Fruit fly (Drosophila melanogaster) whole organism, embryonic: Measurements from ENCODE around the gene CG13097.

Experiments used
- C15 ChIP-seq: fragments of 200-800 bp; sonication (Bioruptor generic); IDR thresholded peaks from 3 replicates; pipeline ENCODE4 v1.3.6; 2022; ENCODE audit warnings: missing biosample characterization, missing genetic modification characterization
- CG1024 ChIP-seq: fragments of 200-800 bp; sonication (Bioruptor generic); IDR thresholded peaks from 2 replicates; pipeline ENCODE4 v1.3.6; 2022; ENCODE audit warnings: missing biosample characterization, missing genetic modification characterization
- CG10979 ChIP-seq: fragments of 200-800 bp; sonication (Bioruptor generic); optimal IDR thresholded peaks from 2 replicates; lab custom pipeline; 2018; ENCODE audit warnings: missing biosample characterization, mild to moderate bottlenecking, missing genetic modification characterization, moderate library complexity
- CG12236 ChIP-seq: fragments of 200-800 bp; sonication (Bioruptor generic); optimal IDR thresholded peaks from 2 replicates; lab custom pipeline; 2016; ENCODE audit warnings: missing biosample characterization, missing genetic modification characterization
- CG12744 ChIP-seq: fragments of 200-800 bp; sonication (Bioruptor generic); optimal IDR thresholded peaks from 2 replicates; lab custom pipeline; 2016; ENCODE audit warnings: missing biosample characterization, missing genetic modification characterization
- CG15073 ChIP-seq: fragments of 200-800 bp; sonication (Bioruptor generic); optimal IDR thresholded peaks from 2 replicates; lab custom pipeline; 2016; ENCODE audit warnings: missing biosample characterization, missing genetic modification characterization
- CG15269 ChIP-seq: fragments of 200-800 bp; sonication (Bioruptor generic); optimal IDR thresholded peaks from 2 replicates; lab custom pipeline; 2018; ENCODE audit warnings: missing biosample characterization, mild to moderate bottlenecking, missing genetic modification characterization, moderate library complexity
- CG15601 ChIP-seq: fragments of 200-800 bp; sonication (Bioruptor generic); optimal IDR thresholded peaks from 3 replicates; lab custom pipeline; 2019; ENCODE audit warnings: missing biosample characterization, mild to moderate bottlenecking, missing genetic modification characterization, moderate library complexity
- CG17359 ChIP-seq: fragments of 200-800 bp; sonication (Bioruptor generic); optimal IDR thresholded peaks from 3 replicates; lab custom pipeline; 2018; ENCODE audit warnings: missing biosample characterization, mild to moderate bottlenecking, missing genetic modification characterization, moderate library complexity
- CG17361 ChIP-seq: fragments of 200-800 bp; sonication (Bioruptor generic); IDR thresholded peaks from 3 replicates; pipeline ENCODE4 v1.3.6; 2022; ENCODE audit warnings: missing biosample characterization, missing genetic modification characterization
- CG17912 ChIP-seq: fragments of 200-800 bp; sonication (Bioruptor generic); optimal IDR thresholded peaks from 2 replicates; lab custom pipeline; 2018; ENCODE audit warnings: missing biosample characterization, mild to moderate bottlenecking, missing genetic modification characterization
- CG2116 ChIP-seq: fragments of 200-800 bp; sonication (Bioruptor generic); optimal IDR thresholded peaks from 3 replicates; lab custom pipeline; 2018; ENCODE audit warnings: missing biosample characterization, mild to moderate bottlenecking, missing genetic modification characterization
- CG3065 ChIP-seq: fragments of 200-800 bp; sonication (Bioruptor generic); optimal IDR thresholded peaks from 2 replicates; lab custom pipeline; 2016; ENCODE audit warnings: missing biosample characterization, missing genetic modification characterization
- CG31441 ChIP-seq: fragments of 200-800 bp; sonication (Bioruptor generic); IDR thresholded peaks from 2 replicates; pipeline ENCODE4 v1.3.6; 2022; ENCODE audit warnings: missing biosample characterization, missing genetic modification characterization
- CG3281 ChIP-seq: fragments of 200-800 bp; sonication (Bioruptor generic); optimal IDR thresholded peaks from 3 replicates; lab custom pipeline; 2017; ENCODE audit warnings: missing biosample characterization, mild to moderate bottlenecking, missing genetic modification characterization
- CG3407 ChIP-seq: fragments of 200-800 bp; sonication (Bioruptor generic); optimal IDR thresholded peaks from 2 replicates; lab custom pipeline; 2018; ENCODE audit warnings: missing biosample characterization, mild to moderate bottlenecking, missing genetic modification characterization
- CG34376 ChIP-seq: fragments of 200-800 bp; sonication (Bioruptor generic); optimal IDR thresholded peaks from 2 replicates; lab custom pipeline; 2018; ENCODE audit warnings: missing biosample characterization, mild to moderate bottlenecking, missing genetic modification characterization
- CG4820 ChIP-seq: fragments of 200-800 bp; sonication (Bioruptor generic); optimal IDR thresholded peaks from 3 replicates; lab custom pipeline; 2016; ENCODE audit warnings: missing biosample characterization, missing genetic modification characterization
- CG6689 ChIP-seq: fragments of 200-800 bp; sonication (Bioruptor generic); IDR thresholded peaks from 2 replicates; pipeline ENCODE4 v1.3.6; 2022; ENCODE audit warnings: missing biosample characterization, missing genetic modification characterization
- CG6791 ChIP-seq: fragments of 200-800 bp; sonication (Bioruptor generic); IDR thresholded peaks from 3 replicates; pipeline ENCODE4 v1.3.6; 2022; ENCODE audit warnings: missing biosample characterization, missing genetic modification characterization; ENCODE audit not compliant: partially characterized antibody
- CG9727 ChIP-seq: fragments of 200-800 bp; sonication (Bioruptor generic); optimal IDR thresholded peaks from 3 replicates; lab custom pipeline; 2017; ENCODE audit warnings: missing biosample characterization, mild to moderate bottlenecking, missing genetic modification characterization
- Camta ChIP-seq: fragments of 200-800 bp; sonication (Bioruptor generic); optimal IDR thresholded peaks from 2 replicates; lab custom pipeline; 2016; ENCODE audit warnings: missing biosample characterization, missing genetic modification characterization
- Dfd ChIP-seq, 2 experiments: fragments of >200 bp; optimal IDR thresholded peaks; 2 replicates each; lab custom pipeline; 2017; ENCODE audit warnings: missing biosample characterization in 2 of 2, missing genetic modification characterization in 2 of 2
- Fer2 ChIP-seq: fragments of 200-800 bp; sonication (Bioruptor generic); optimal IDR thresholded peaks from 2 replicates; lab custom pipeline; 2018; ENCODE audit warnings: missing biosample characterization, mild to moderate bottlenecking, missing genetic modification characterization, moderate library complexity
- HHEX ChIP-seq: fragments of 200-800 bp; sonication (Bioruptor generic); optimal IDR thresholded peaks from 3 replicates; lab custom pipeline; 2017; ENCODE audit warnings: missing biosample characterization, mild to moderate bottlenecking, missing genetic modification characterization, missing genetic modification reagents
- HmgD ChIP-seq: fragments of 200-800 bp; sonication (Bioruptor generic); optimal IDR thresholded peaks from 3 replicates; lab custom pipeline; 2016; ENCODE audit warnings: missing biosample characterization, missing genetic modification characterization
- Hr78 ChIP-seq, 2 experiments: fragments of 200-800 bp in 1 of 2; fragments of >200 bp in 1 of 2; sonication (Bioruptor generic) in 1 of 2; optimal IDR thresholded peaks; 2 replicates each; lab custom pipeline; 2017 to 2019; ENCODE audit warnings: missing biosample characterization in 2 of 2, missing genetic modification characterization in 2 of 2, mild to moderate bottlenecking in 1 of 2, moderate library complexity in 1 of 2
- Kr ChIP-seq: fragments of 200-800 bp; sonication (Bioruptor generic); optimal IDR thresholded peaks from 2 replicates; lab custom pipeline; 2017; ENCODE audit warnings: missing biosample characterization, mild to moderate bottlenecking, missing genetic modification characterization
- MTF-1 ChIP-seq: fragments of 200-800 bp; sonication (Bioruptor generic); optimal IDR thresholded peaks from 2 replicates; lab custom pipeline; 2018; ENCODE audit warnings: missing biosample characterization, mild to moderate bottlenecking, missing genetic modification characterization, borderline replicate concordance
- Med ChIP-seq: fragments of 200-800 bp; sonication (Bioruptor generic); peaks from one replicate; lab custom pipeline; 2016; ENCODE audit warnings: missing biosample characterization, missing genetic modification characterization, mild to moderate bottlenecking, inconsistent platforms, moderate library complexity
- abd-A ChIP-seq: fragments of 200-800 bp; sonication (Bioruptor generic); optimal IDR thresholded peaks from 3 replicates; lab custom pipeline; 2019; ENCODE audit warnings: missing biosample characterization, mild to moderate bottlenecking, missing genetic modification characterization, moderate library complexity
- ash1 ChIP-seq: fragments of 200-800 bp; sonication (Bioruptor generic); optimal IDR thresholded peaks from 2 replicates; lab custom pipeline; 2018; ENCODE audit warnings: missing biosample characterization, mild to moderate bottlenecking, missing genetic modification characterization
- btn ChIP-seq: fragments of 200-800 bp; sonication (Bioruptor generic); optimal IDR thresholded peaks from 2 replicates; lab custom pipeline; 2016; ENCODE audit warnings: missing biosample characterization, missing genetic modification characterization
- cad ChIP-seq: fragments of >200 bp; optimal IDR thresholded peaks from 2 replicates; lab custom pipeline; 2017; ENCODE audit warnings: missing biosample characterization, missing genetic modification characterization
- crc ChIP-seq: fragments of 200-800 bp; sonication (Bioruptor generic); optimal IDR thresholded peaks from 2 replicates; lab custom pipeline; 2016; ENCODE audit warnings: missing biosample characterization, missing genetic modification characterization
- dpn ChIP-seq, 2 experiments: fragments of 200-800 bp; sonication (Bioruptor generic); optimal IDR thresholded peaks; 3 replicates each; lab custom pipeline; 2016; ENCODE audit warnings: missing biosample characterization in 2 of 2, missing genetic modification characterization in 2 of 2
- emc ChIP-seq: fragments of 200-800 bp; sonication (Bioruptor generic); optimal IDR thresholded peaks from 2 replicates; lab custom pipeline; 2016; ENCODE audit warnings: missing biosample characterization, missing genetic modification characterization
- en ChIP-seq: fragments of 200-800 bp; sonication (Bioruptor generic); optimal IDR thresholded peaks from 2 replicates; lab custom pipeline; 2016; ENCODE audit warnings: missing biosample characterization, missing genetic modification characterization
- eyg ChIP-seq: fragments of 200-800 bp; sonication (Bioruptor generic); optimal IDR thresholded peaks from 3 replicates; lab custom pipeline; 2016; ENCODE audit warnings: missing biosample characterization, missing genetic modification characterization
- fd64A ChIP-seq: fragments of 200-800 bp; sonication (Bioruptor generic); optimal IDR thresholded peaks from 3 replicates; lab custom pipeline; 2018; ENCODE audit warnings: missing biosample characterization, mild to moderate bottlenecking, missing genetic modification characterization
- ham ChIP-seq: fragments of 200-800 bp; sonication (Bioruptor generic); IDR thresholded peaks from 2 replicates; pipeline ENCODE4 v1.3.6; 2022; ENCODE audit warnings: missing biosample characterization, missing genetic modification characterization
- nau ChIP-seq: fragments of 200-800 bp; sonication (Bioruptor generic); optimal IDR thresholded peaks from 3 replicates; lab custom pipeline; 2017; ENCODE audit warnings: missing biosample characterization, mild to moderate bottlenecking, missing genetic modification characterization, missing genetic modification reagents
- pho ChIP-seq: fragments of 200-800 bp; sonication (Bioruptor generic); optimal IDR thresholded peaks from 2 replicates; lab custom pipeline; 2016; ENCODE audit warnings: missing biosample characterization, missing genetic modification characterization
- ro ChIP-seq: fragments of 200-800 bp; sonication (Bioruptor generic); IDR thresholded peaks from 2 replicates; pipeline ENCODE4 v1.3.6; 2022; ENCODE audit warnings: missing biosample characterization, missing genetic modification characterization
- unpg ChIP-seq: fragments of 200-800 bp; sonication (Bioruptor generic); optimal IDR thresholded peaks from 3 replicates; lab custom pipeline; 2018; ENCODE audit warnings: missing biosample characterization, mild to moderate bottlenecking, missing genetic modification characterization, moderate library complexity
- vnd ChIP-seq: fragments of 200-800 bp; sonication (Bioruptor generic); IDR thresholded peaks from 3 replicates; pipeline ENCODE4 v1.3.6; 2022; ENCODE audit warnings: missing biosample characterization, missing genetic modification characterization; ENCODE audit not compliant: partially characterized antibody
- wek ChIP-seq: fragments of 200-800 bp; sonication (Bioruptor generic); optimal IDR thresholded peaks from 3 replicates; lab custom pipeline; 2018; ENCODE audit warnings: missing biosample characterization, mild to moderate bottlenecking, missing genetic modification characterization, moderate library complexity
- wor ChIP-seq: fragments of 200-800 bp; sonication (Bioruptor generic); IDR thresholded peaks from 2 replicates; pipeline ENCODE4 v1.3.6; 2022; ENCODE audit warnings: missing biosample characterization, missing genetic modification characterization

The CG13097 gene

dm6 chr2L:8463144-8464106, 51.2 kb downstream of the CG13097 start, which contains the start of gene Agpat2 (continued):
- peak; percentile 83 for TF ChIP-seq HHEX
- TF ChIP-seq CG34376: peak; percentile 62
- TF ChIP-seq CG1024 (GFP tag; lab: Robert Waterston, UW): peak; percentile 51; the same call in 1 of the 2 replicates
- peak; percentile 84 for TF ChIP-seq CG4820 (GFP tag; lab: Kevin White, UChicago)
- TF ChIP-seq emc (GFP tag; lab: Kevin White, UChicago): peak; percentile 44
- peak; percentile 83 for TF ChIP-seq CG9727
- TF ChIP-seq wor (GFP tag; lab: Robert Waterston, UW): peak; percentile 68
- TF ChIP-seq CG2116 (GFP tag; lab: Kevin White, UChicago): peak; percentile 29
- no peak for TF ChIP-seq Dfd (GFP tag; optimal IDR thresholded peaks at IDR 0.05; lab: Kevin White, UChicago)
- TF ChIP-seq CG15269 (tag; lab: Kevin White, UChicago): peak; percentile 87
- peak; percentile 94 for TF ChIP-seq Med (GFP tag; lab: Kevin White, UChicago)
- TF ChIP-seq ham (GFP tag; lab: Robert Waterston, UW): no peak
- 0 out of 2 replicates have a peak, but pooled peaks have one; percentile 20 for TF ChIP-seq ro (GFP tag; lab: Robert Waterston, UW)
- peak; percentile 83 for TF ChIP-seq nau (GFP tag; lab: Kevin White, UChicago)
- peak; percentile 83 for TF ChIP-seq abd-A
- 0 out of 3 replicates have a peak, but pooled peaks have one; percentile 30 for TF ChIP-seq C15
- TF ChIP-seq MTF-1 (GFP tag; lab: Kevin White, UChicago): peak; percentile 70
- TF ChIP-seq CG6689: peak; percentile 77
- TF ChIP-seq cad: no peak
- TF ChIP-seq CG17359 (tag; lab: Kevin White, UChicago): peak; percentile 90
- TF ChIP-seq eyg (GFP tag; lab: Kevin White, UChicago): peak; percentile 61
- no peak for TF ChIP-seq wek (GFP tag; lab: Kevin White, UChicago)
- no peak for TF ChIP-seq CG3065
- peak; percentile 79 for TF ChIP-seq Camta (GFP tag; lab: Kevin White, UChicago)
- peak; percentile 38 for TF ChIP-seq fd64A (GFP tag; lab: Kevin White, UChicago)
- peak; percentile 63 for TF ChIP-seq btn (GFP tag; lab: Kevin White, UChicago)
- peak; percentile 86 for TF ChIP-seq unpg (GFP tag; lab: Kevin White, UChicago)
- peak; percentile 67 for TF ChIP-seq en (GFP tag; lab: Kevin White, UChicago)
- TF ChIP-seq CG31441: peak; percentile 88
- peak; percentile 72 for TF ChIP-seq CG3407 (GFP tag; lab: Kevin White, UChicago)
- TF ChIP-seq CG15601: peak; percentile 82
- TF ChIP-seq CG10979 (tag; lab: Kevin White, UChicago): peak; percentile 89
- TF ChIP-seq CG6791 (GFP tag; lab: Robert Waterston, UW): no peak
- peak; percentile 67 for TF ChIP-seq CG12744 (GFP tag; lab: Kevin White, UChicago)
- TF ChIP-seq CG12236 (GFP tag; lab: Kevin White, UChicago): peak; percentile 59
- peak; percentile 70 for TF ChIP-seq crc
- peak; percentile 76 to 85 for TF ChIP-seq dpn (GFP tag; optimal IDR thresholded peaks at IDR 0.05; lab: Kevin White, UChicago)
- no peak for TF ChIP-seq ash1 (GFP tag; lab: Kevin White, UChicago)
- TF ChIP-seq HmgD: peak; percentile 20
- TF ChIP-seq Kr (GFP tag; lab: Kevin White, UChicago): no peak
- peak; percentile 21 for TF ChIP-seq CG15073
- TF ChIP-seq vnd (GFP tag; lab: Robert Waterston, UW): no peak
- peak; percentile 87 for TF ChIP-seq CG17361 (GFP tag; lab: Robert Waterston, UW)
- peak; percentile 87 for TF ChIP-seq CG3281 (GFP tag; lab: Kevin White, UChicago)
- TF ChIP-seq CG17912: no peak
- TF ChIP-seq Fer2 (tag; lab: Kevin White, UChicago): peak; percentile 72
- TF ChIP-seq Hr78 (GFP tag; optimal IDR thresholded peaks at IDR 0.05; lab: Kevin White, UChicago): no peak
- peak; percentile 65 for TF ChIP-seq pho
